Fruit fly (Drosophila melanogaster) whole organism, embryonic: ENCODE data around the gene CycG.

Source experiments
- Asciz ChIP-seq: fragments of 200-800 bp; sonication (Bioruptor generic); optimal IDR thresholded peaks from 2 replicates; lab custom pipeline; 2017; ENCODE audit warnings: missing biosample characterization, mild to moderate bottlenecking, missing genetic modification characterization, missing genetic modification reagents
- Bgb ChIP-seq: fragments of 200-800 bp; sonication (Bioruptor generic); IDR thresholded peaks from 2 replicates; pipeline ENCODE4 v1.3.6; 2022; ENCODE audit warnings: missing biosample characterization, missing genetic modification characterization; ENCODE audit not compliant: partially characterized antibody
- BtbVII ChIP-seq: fragments of 200-800 bp; sonication (Bioruptor generic); optimal IDR thresholded peaks from 3 replicates; lab custom pipeline; 2017; ENCODE audit warnings: missing biosample characterization, mild to moderate bottlenecking, missing genetic modification characterization
- CG10462 ChIP-seq: fragments of 200-800 bp; sonication (Bioruptor generic); optimal IDR thresholded peaks from 2 replicates; lab custom pipeline; 2016; ENCODE audit warnings: missing biosample characterization, missing genetic modification characterization
- CG11247 ChIP-seq: fragments of 200-800 bp; sonication (Bioruptor generic); IDR thresholded peaks from 2 replicates; pipeline ENCODE4 v1.3.6; 2022; ENCODE audit warnings: missing biosample characterization, missing genetic modification characterization
- CG11695 ChIP-seq: fragments of 200-800 bp; sonication (Bioruptor generic); IDR thresholded peaks from 3 replicates; pipeline ENCODE4 v1.3.6; 2022; ENCODE audit warnings: missing biosample characterization, missing genetic modification characterization
- CG13775 ChIP-seq: fragments of 200-800 bp; sonication (Bioruptor generic); optimal IDR thresholded peaks from 3 replicates; lab custom pipeline; 2017; ENCODE audit warnings: missing biosample characterization, mild to moderate bottlenecking, missing genetic modification characterization
- CG2129 ChIP-seq: fragments of 200-800 bp; sonication (Bioruptor generic); IDR thresholded peaks from 2 replicates; pipeline ENCODE4 v1.3.6; 2022; ENCODE audit warnings: missing biosample characterization, missing genetic modification characterization; ENCODE audit not compliant: partially characterized antibody
- CG30020 ChIP-seq: fragments of 200-800 bp; optimal IDR thresholded peaks from 2 replicates; lab custom pipeline; 2019; ENCODE audit warnings: missing biosample characterization, mild to moderate bottlenecking, missing genetic modification characterization, moderate library complexity
- CG31224 ChIP-seq: fragments of 200-800 bp; sonication (Bioruptor generic); IDR thresholded peaks from 2 replicates; pipeline ENCODE4 v1.3.6; 2022; ENCODE audit warnings: missing biosample characterization, missing genetic modification characterization
- CG33213 ChIP-seq: fragments of 200-800 bp; sonication (Bioruptor generic); optimal IDR thresholded peaks from 3 replicates; lab custom pipeline; 2016; ENCODE audit warnings: missing biosample characterization, missing genetic modification characterization
- CG43689 ChIP-seq: fragments of 200-800 bp; sonication (Bioruptor generic); IDR thresholded peaks from 2 replicates; pipeline ENCODE4 v1.3.6; 2022; ENCODE audit warnings: missing biosample characterization, missing genetic modification characterization
- CG4707 ChIP-seq: fragments of 200-800 bp; sonication (Bioruptor generic); optimal IDR thresholded peaks from 2 replicates; lab custom pipeline; 2018; ENCODE audit warnings: missing biosample characterization, mild to moderate bottlenecking, missing genetic modification characterization, moderate library complexity
- CG5245 ChIP-seq: fragments of 200-800 bp; sonication (Bioruptor generic); optimal IDR thresholded peaks from 3 replicates; lab custom pipeline; 2016; ENCODE audit warnings: missing biosample characterization, missing genetic modification characterization
- CG6689 ChIP-seq: fragments of 200-800 bp; sonication (Bioruptor generic); IDR thresholded peaks from 2 replicates; pipeline ENCODE4 v1.3.6; 2022; ENCODE audit warnings: missing biosample characterization, missing genetic modification characterization
- CG6765 ChIP-seq: fragments of 200-800 bp; sonication (Bioruptor generic); optimal IDR thresholded peaks from 3 replicates; lab custom pipeline; 2017; ENCODE audit warnings: missing biosample characterization, mild to moderate bottlenecking, missing genetic modification characterization
- CG6791 ChIP-seq: fragments of 200-800 bp; sonication (Bioruptor generic); IDR thresholded peaks from 3 replicates; pipeline ENCODE4 v1.3.6; 2022; ENCODE audit warnings: missing biosample characterization, missing genetic modification characterization; ENCODE audit not compliant: partially characterized antibody
- CG7963 ChIP-seq: fragments of 200-800 bp; sonication (Bioruptor generic); IDR thresholded peaks from 3 replicates; pipeline ENCODE4 v1.3.6; 2022; ENCODE audit warnings: missing biosample characterization, missing genetic modification characterization; ENCODE audit not compliant: partially characterized antibody
- CG8281 ChIP-seq: fragments of 200-800 bp; sonication (Bioruptor generic); optimal IDR thresholded peaks from 2 replicates; lab custom pipeline; 2018; ENCODE audit warnings: missing biosample characterization, mild to moderate bottlenecking, missing genetic modification characterization, moderate library complexity
- CG9727 ChIP-seq: fragments of 200-800 bp; sonication (Bioruptor generic); optimal IDR thresholded peaks from 3 replicates; lab custom pipeline; 2017; ENCODE audit warnings: missing biosample characterization, mild to moderate bottlenecking, missing genetic modification characterization
- Chrac-16 ChIP-seq: fragments of 200-800 bp; sonication (Bioruptor generic); optimal IDR thresholded peaks from 3 replicates; lab custom pipeline; 2016; ENCODE audit warnings: missing biosample characterization, missing genetic modification characterization
- Dp ChIP-seq: fragments of 200-800 bp; sonication (Bioruptor generic); optimal IDR thresholded peaks from 2 replicates; lab custom pipeline; 2018; ENCODE audit warnings: missing biosample characterization, mild to moderate bottlenecking, missing genetic modification characterization, moderate library complexity
- Ets65A ChIP-seq: fragments of 200-800 bp; sonication (Bioruptor generic); peaks from one replicate; lab custom pipeline; 2016; ENCODE audit warnings: missing biosample characterization, missing genetic modification characterization
- Fer3 ChIP-seq: fragments of 200-800 bp; sonication (Bioruptor generic); optimal IDR thresholded peaks from 2 replicates; lab custom pipeline; 2018; ENCODE audit warnings: missing biosample characterization, mild to moderate bottlenecking, missing genetic modification characterization, moderate library complexity
- HLH54F ChIP-seq: fragments of 200-800 bp; sonication (Bioruptor generic); optimal IDR thresholded peaks from 3 replicates; lab custom pipeline; 2016; ENCODE audit warnings: missing biosample characterization, missing genetic modification characterization
- Hmx ChIP-seq: fragments of 200-800 bp; sonication (Bioruptor generic); optimal IDR thresholded peaks from 2 replicates; lab custom pipeline; 2016; ENCODE audit warnings: missing biosample characterization, missing genetic modification characterization
- Kr ChIP-seq: fragments of 200-800 bp; sonication (Bioruptor generic); optimal IDR thresholded peaks from 2 replicates; lab custom pipeline; 2017; ENCODE audit warnings: missing biosample characterization, mild to moderate bottlenecking, missing genetic modification characterization
- Med ChIP-seq: fragments of 200-800 bp; sonication (Bioruptor generic); peaks from one replicate; lab custom pipeline; 2016; ENCODE audit warnings: missing biosample characterization, missing genetic modification characterization, mild to moderate bottlenecking, inconsistent platforms, moderate library complexity
- Mes4 ChIP-seq: fragments of 200-800 bp; sonication (Bioruptor generic); optimal IDR thresholded peaks from 2 replicates; lab custom pipeline; 2016; ENCODE audit warnings: missing biosample characterization, missing genetic modification characterization
- Pdp1 ChIP-seq, 2 experiments: fragments of 200-800 bp; sonication (Bioruptor generic); optimal IDR thresholded peaks; 3 replicates each; lab custom pipeline; 2016; ENCODE audit warnings: missing biosample characterization in 2 of 2, missing genetic modification characterization in 2 of 2, mild to moderate bottlenecking in 1 of 2, moderate library complexity in 1 of 2
- ac ChIP-seq: fragments of 200-800 bp; sonication (Bioruptor generic); optimal IDR thresholded peaks from 3 replicates; lab custom pipeline; 2017; ENCODE audit warnings: missing biosample characterization, mild to moderate bottlenecking, missing genetic modification characterization
- amos ChIP-seq: fragments of 200-800 bp; sonication (Bioruptor generic); IDR thresholded peaks from 2 replicates; pipeline ENCODE4 v1.3.6; 2022; ENCODE audit warnings: missing biosample characterization, missing genetic modification characterization; ENCODE audit not compliant: partially characterized antibody
- az2 ChIP-seq: fragments of 200-800 bp; sonication (Bioruptor generic); optimal IDR thresholded peaks from 3 replicates; lab custom pipeline; 2016; ENCODE audit warnings: missing biosample characterization, missing genetic modification characterization
- cato ChIP-seq: fragments of 200-800 bp; sonication (Bioruptor generic); optimal IDR thresholded peaks from 2 replicates; lab custom pipeline; 2016; ENCODE audit warnings: missing biosample characterization, missing genetic modification characterization, borderline replicate concordance
- chn ChIP-seq: fragments of 200-800 bp; sonication (Bioruptor generic); optimal IDR thresholded peaks from 2 replicates; lab custom pipeline; 2016; ENCODE audit warnings: missing biosample characterization, missing genetic modification characterization
- dmrt11E ChIP-seq: fragments of 200-800 bp; sonication (Bioruptor generic); optimal IDR thresholded peaks from 3 replicates; lab custom pipeline; 2018; ENCODE audit warnings: missing biosample characterization, mild to moderate bottlenecking, missing genetic modification characterization, moderate library complexity
- exex ChIP-seq: fragments of 200-800 bp; sonication (Bioruptor generic); optimal IDR thresholded peaks from 4 replicates; lab custom pipeline; 2018; ENCODE audit warnings: missing biosample characterization, mild to moderate bottlenecking, missing genetic modification characterization, moderate library complexity
- hbn ChIP-seq: fragments of 200-800 bp; sonication (Bioruptor generic); IDR thresholded peaks from 2 replicates; pipeline ENCODE4 v1.3.6; 2022; ENCODE audit warnings: missing biosample characterization, missing genetic modification characterization; ENCODE audit not compliant: partially characterized antibody
- kni ChIP-seq: fragments of 200-800 bp; sonication (Bioruptor generic); optimal IDR thresholded peaks from 3 replicates; lab custom pipeline; 2017; ENCODE audit warnings: mild to moderate bottlenecking, missing biosample characterization, missing genetic modification reagents, missing genetic modification characterization
- nom ChIP-seq: fragments of 200-800 bp; sonication (Bioruptor generic); optimal IDR thresholded peaks from 2 replicates; lab custom pipeline; 2017; ENCODE audit warnings: missing biosample characterization, missing genetic modification characterization, mild to moderate bottlenecking, moderate library complexity, missing genetic modification reagents
- oc ChIP-seq: fragments of 200-800 bp; sonication (Bioruptor generic); optimal IDR thresholded peaks from 2 replicates; lab custom pipeline; 2018; ENCODE audit warnings: missing biosample characterization, mild to moderate bottlenecking, missing genetic modification characterization, moderate library complexity
- pho ChIP-seq: fragments of 200-800 bp; sonication (Bioruptor generic); optimal IDR thresholded peaks from 2 replicates; lab custom pipeline; 2016; ENCODE audit warnings: missing biosample characterization, missing genetic modification characterization
- prd ChIP-seq, 3 experiments: fragments of >200 bp in 2 of 3; fragments of 200-800 bp in 1 of 3; sonication (Bioruptor generic) in 1 of 3; optimal IDR thresholded peaks in 2 of 3; IDR thresholded peaks in 1 of 3; 2 replicates in 2 of 3; 3 replicates in 1 of 3; pipeline versions ENCODE4 v1.3.6 to Lab custom; 2017 to 2022; ENCODE audit warnings: missing biosample characterization in 1 of 3, missing genetic modification characterization in 1 of 3
- pum ChIP-seq: fragments of 200-800 bp; sonication (Bioruptor generic); optimal IDR thresholded peaks from 2 replicates; lab custom pipeline; 2016; ENCODE audit warnings: missing biosample characterization, missing genetic modification characterization
- pzg ChIP-seq: fragments of 200-800 bp; sonication (Bioruptor generic); optimal IDR thresholded peaks from 3 replicates; lab custom pipeline; 2018; ENCODE audit warnings: missing biosample characterization, mild to moderate bottlenecking, missing genetic modification characterization, moderate library complexity
- scrt ChIP-seq: fragments of 200-800 bp; sonication (Bioruptor generic); optimal IDR thresholded peaks from 2 replicates; lab custom pipeline; 2018; ENCODE audit warnings: missing biosample characterization, mild to moderate bottlenecking, missing genetic modification characterization, moderate library complexity
- stc ChIP-seq: fragments of 200-800 bp; sonication (Bioruptor generic); IDR thresholded peaks from 2 replicates; pipeline ENCODE4 v1.3.6; 2022; ENCODE audit warnings: missing biosample characterization, missing genetic modification characterization
- tin ChIP-seq: fragments of 200-800 bp; sonication (Bioruptor generic); optimal IDR thresholded peaks from 3 replicates; lab custom pipeline; 2016; ENCODE audit warnings: missing biosample characterization, missing genetic modification characterization

CycG gene

DNA sequence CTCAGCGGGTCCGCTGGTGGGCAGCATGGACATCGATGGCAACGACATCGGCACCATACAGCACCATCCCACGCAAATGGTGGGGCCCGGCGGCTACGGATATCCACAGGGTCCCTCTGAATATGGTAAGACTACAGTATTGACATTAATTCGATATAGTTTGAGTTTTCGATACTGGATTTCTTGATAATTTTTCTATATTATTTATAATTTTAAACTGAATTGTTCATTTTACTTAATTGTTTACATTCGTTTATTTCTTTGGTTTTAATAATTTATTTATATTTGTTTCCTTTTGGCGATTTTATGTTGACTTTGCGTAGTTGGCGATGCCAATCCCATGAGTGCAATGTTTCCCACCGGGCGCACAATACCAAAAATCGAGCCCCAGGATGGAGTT is at the start of gene CycG:
TSS of gene CycG (minus strand) at position 101 of the 400 bp plus-strand sequence.
- TF ChIP-seq Med (GFP tag; lab: Kevin White, UChicago) (peak; percentile 48), Bgb (no peak), Pdp1 (GFP tag; optimal IDR thresholded peaks at IDR 0.05; lab: Kevin White, UChicago) (no peak)

DNA sequence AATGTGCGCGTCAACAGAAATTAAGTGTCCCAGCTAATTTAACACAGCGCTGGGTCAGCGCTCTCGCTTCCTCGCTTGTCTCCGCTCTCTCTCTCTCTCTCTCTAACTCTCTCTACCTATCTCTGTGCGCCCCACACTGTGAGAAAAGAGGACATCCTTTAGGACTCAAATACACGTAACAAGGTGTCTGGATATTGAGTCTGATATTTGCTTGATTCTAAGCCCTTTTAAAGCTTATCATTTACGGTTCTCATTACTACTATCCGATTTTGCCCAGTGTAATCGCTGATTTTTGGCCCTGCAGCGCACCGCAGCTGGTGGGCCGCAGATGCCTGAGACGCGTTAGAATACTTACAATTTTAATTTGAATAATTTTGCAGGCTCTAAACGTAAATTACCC is 24.0 kb upstream of the CycG start:
- no peak for TF ChIP-seq hbn (GFP tag; lab: Robert Waterston, UW)
- TF ChIP-seq amos: no peak
- TF ChIP-seq exex (tag; lab: Kevin White, UChicago): no peak
- TF ChIP-seq Chrac-16 (GFP tag; lab: Kevin White, UChicago): peak; percentile 26
- TF ChIP-seq CG6689: no peak
- TF ChIP-seq pzg: no peak
- TF ChIP-seq CG10462 (GFP tag; lab: Kevin White, UChicago): no peak
- peak; percentile 23 for TF ChIP-seq pum (GFP tag; lab: Kevin White, UChicago)
- no peak for TF ChIP-seq CG4707 (GFP tag; lab: Kevin White, UChicago)
- TF ChIP-seq Fer3 (tag; lab: Kevin White, UChicago): peak; percentile 37
- no peak for TF ChIP-seq CG31224 (GFP tag; lab: Robert Waterston, UW)
- TF ChIP-seq pho (GFP tag; lab: Kevin White, UChicago): peak; percentile 30
- TF ChIP-seq BtbVII: no peak
- TF ChIP-seq CG43689: no peak
- no peak for TF ChIP-seq CG30020 (tag; lab: Kevin White, UChicago)
- TF ChIP-seq CG2129 (GFP tag; lab: Robert Waterston, UW): no peak
- TF ChIP-seq dmrt11E (tag; lab: Kevin White, UChicago): peak; percentile 4
- TF ChIP-seq chn (GFP tag; lab: Kevin White, UChicago): peak; percentile 1
- peak; percentile 92 for TF ChIP-seq Ets65A (GFP tag; lab: Kevin White, UChicago)
- TF ChIP-seq CG13775 (GFP tag; lab: Kevin White, UChicago): peak; percentile 14
- no peak for TF ChIP-seq az2 (GFP tag; lab: Kevin White, UChicago)
- TF ChIP-seq CG5245: no peak
- TF ChIP-seq CG6765 (GFP tag; lab: Kevin White, UChicago): no peak
- TF ChIP-seq Kr (GFP tag; lab: Kevin White, UChicago): no peak
- no peak for TF ChIP-seq cato (GFP tag; lab: Kevin White, UChicago)
- peak; percentile 20 for TF ChIP-seq scrt (GFP tag; lab: Kevin White, UChicago)
- no peak for TF ChIP-seq stc
- peak; percentile 34 for TF ChIP-seq CG9727 (GFP tag; lab: Kevin White, UChicago)
- no peak for TF ChIP-seq kni
- TF ChIP-seq CG7963: no peak
- TF ChIP-seq CG11247 (GFP tag; lab: Robert Waterston, UW): no peak
- no peak for TF ChIP-seq nom (GFP tag; lab: Kevin White, UChicago)
- no peak for TF ChIP-seq Asciz (GFP tag; lab: Kevin White, UChicago)
- TF ChIP-seq CG6791 (GFP tag; lab: Robert Waterston, UW): no peak
- TF ChIP-seq HLH54F (GFP tag; lab: Kevin White, UChicago): peak; percentile 35
- TF ChIP-seq prd (optimal IDR thresholded peaks at IDR 0.05; lab: Kevin White, UChicago): no peak
- TF ChIP-seq prd (GFP tag; IDR thresholded peaks at IDR 0.05; lab: Robert Waterston, UW): peak; percentile 55; the same call in 1 of the 3 replicates
- no peak for TF ChIP-seq Hmx
- no peak for TF ChIP-seq CG8281 (tag; lab: Kevin White, UChicago)
- no peak for TF ChIP-seq Mes4 (GFP tag; lab: Kevin White, UChicago)
- TF ChIP-seq oc (tag; lab: Kevin White, UChicago): no peak
- TF ChIP-seq Dp (GFP tag; lab: Kevin White, UChicago): no peak
- no peak for TF ChIP-seq CG11695 (GFP tag; lab: Robert Waterston, UW)
- TF ChIP-seq tin (GFP tag; lab: Kevin White, UChicago): peak; percentile 4
- TF ChIP-seq ac: no peak
- TF ChIP-seq CG33213: no peak
